Fruit fly (Drosophila melanogaster): ENCODE results near the gene CG18178.
A peak's percentile ranks its signal among the peaks of the same experiment; 100 is the strongest.

- no peak for TF ChIP-seq CG7271 (tag; optimal IDR thresholded peaks at IDR 0.05)
- TF ChIP-seq CG4282 (GFP tag; optimal IDR thresholded peaks at IDR 0.05), result no peak
- no peak for TF ChIP-seq jigr1 (GFP tag; IDR thresholded peaks at IDR 0.05)
- peak; percentile 14 for TF ChIP-seq CG4424 (GFP tag; optimal IDR thresholded peaks at IDR 0.05)
These were observed 23.3 kb downstream of the CG18178 start for dm6 chr3L:9695647-9696046.

Measured in whole organism, embryonic.